Worm (Caenorhabditis elegans): ENCODE results near the gene srz-91.
"Not testable (repeated sequence)": the region's sequence is repeated elsewhere in the genome, so short reads cannot be mapped to it uniquely, and the experiment has no call there.

srz-91 gene

ce11 chrV:17607797-17608196 is at the start of gene srz-91:
srz-91 (plus strand) TSS chrV:17608097.
- TF ChIP-seq unc-62 (GFP tag; optimal IDR thresholded peaks at IDR 0.05) = no peak

- no peak for TF ChIP-seq unc-62 (GFP tag; optimal IDR thresholded peaks at IDR 0.05)
Measured at ce11 chrV:17558377-17558776, 49.5 kb upstream of the srz-91 start, which contains the start of gene fbxa-174. fbxa-174 (minus strand) TSS chrV:17558477.

- no peak for TF ChIP-seq unc-62 (GFP tag; optimal IDR thresholded peaks at IDR 0.05)
Measured at ce11 chrV:17558946-17559345, 49.0 kb upstream of the srz-91 start, which contains the start of gene fbxa-172. fbxa-172 (plus strand) TSS chrV:17559246.

ce11 chrV:17565903-17566302 is 42.0 kb upstream of the srz-91 start, which contains the start of gene fbxa-171:
fbxa-171 (minus strand) TSS chrV:17566003.
- no peak for TF ChIP-seq unc-62 (GFP tag; optimal IDR thresholded peaks at IDR 0.05)

- no peak for TF ChIP-seq unc-62 (GFP tag; optimal IDR thresholded peaks at IDR 0.05)
Measured at ce11 chrV:17566850-17567249, 41.0 kb upstream of the srz-91 start, which contains the start of gene C38D9.2. C38D9.2 (plus strand) TSS chrV:17567150.

- TF ChIP-seq unc-62 (GFP tag; optimal IDR thresholded peaks at IDR 0.05) = no peak
Measured at ce11 chrV:17580017-17580416, 27.9 kb upstream of the srz-91 start.

ce11 chrV:17584352-17584843 is 23.5 kb upstream of the srz-91 start, which contains the start of gene fbxa-133:
fbxa-133 (plus strand) TSS chrV:17584793.
- TF ChIP-seq unc-62 (GFP tag; optimal IDR thresholded peaks at IDR 0.05) = not testable (repeated sequence)

- no peak for TF ChIP-seq unc-62 (GFP tag; optimal IDR thresholded peaks at IDR 0.05)
Measured at ce11 chrV:17595691-17596090, 12.2 kb upstream of the srz-91 start.

ce11 chrV:17598810-17599209 is 9.1 kb upstream of the srz-91 start, which contains the start of gene Y6G8.2:
Y6G8.2 (minus strand) TSS chrV:17598956.
- TF ChIP-seq unc-62 (GFP tag; optimal IDR thresholded peaks at IDR 0.05) = no peak

- TF ChIP-seq unc-62 (GFP tag; optimal IDR thresholded peaks at IDR 0.05) = no peak
Measured at ce11 chrV:17601520-17601919, 6.4 kb upstream of the srz-91 start, which contains the start of gene ztf-25. ztf-25 (plus strand) TSS chrV:17601820.

- TF ChIP-seq unc-62 (GFP tag; optimal IDR thresholded peaks at IDR 0.05) = not testable (repeated sequence)
Measured at ce11 chrV:17606050-17606449, 1.8 kb upstream of the srz-91 start, which contains the start of gene Y6G8.16. Y6G8.16 (plus strand) TSS chrV:17606350.

- not testable (repeated sequence) for TF ChIP-seq unc-62 (GFP tag; optimal IDR thresholded peaks at IDR 0.05)
Measured at ce11 chrV:17610503-17610902, 2.6 kb downstream of the srz-91 start, which contains the start of gene Y6G8.15. Y6G8.15 (minus strand) TSS chrV:17610603.

ce11 chrV:17614251-17614650 is 6.4 kb downstream of the srz-91 start, which contains the start of gene Y6G8.14:
Y6G8.14 (minus strand) TSS chrV:17614351.
- TF ChIP-seq unc-62 (GFP tag; optimal IDR thresholded peaks at IDR 0.05) = no peak

- no peak for TF ChIP-seq unc-62 (GFP tag; optimal IDR thresholded peaks at IDR 0.05)
Measured at ce11 chrV:17615609-17616008, 7.7 kb downstream of the srz-91 start, which contains the start of gene Y6G8.5. Y6G8.5 (minus strand) TSS chrV:17615709.

- no peak for TF ChIP-seq unc-62 (GFP tag; optimal IDR thresholded peaks at IDR 0.05)
Measured at ce11 chrV:17616807-17617206, 8.9 kb downstream of the srz-91 start, which contains the start of gene Y6G8.6. Y6G8.6 (minus strand) TSS chrV:17616904.

- no peak for TF ChIP-seq unc-62 (GFP tag; optimal IDR thresholded peaks at IDR 0.05)
Measured at ce11 chrV:17620266-17620665, 12.4 kb downstream of the srz-91 start, which contains the start of gene Y6G8.8. Y6G8.8 (plus strand) TSS chrV:17620566.

- no peak for TF ChIP-seq unc-62 (GFP tag; optimal IDR thresholded peaks at IDR 0.05)
Measured at ce11 chrV:17623230-17623629, 15.3 kb downstream of the srz-91 start, which contains the start of gene F57G4.1. F57G4.1 (plus strand) TSS chrV:17623530.
